Worm (Caenorhabditis elegans) whole organism, L1 larva: ENCODE measurements around the gene R08D7.4.
"Not testable (repeated sequence)": the region's sequence is repeated elsewhere in the genome, so short reads cannot be mapped to it uniquely, and the experiment has no call there.

ENCODE experiments used
- C04F5.9 ChIP-seq: sonication (generic microtip); optimal IDR thresholded peaks from 2 replicates; lab custom pipeline; 2016; ENCODE audit warnings: missing genetic modification characterization, missing compliant biosample characterization
- C16A3.4 ChIP-seq: fragments of 150-350 bp; optimal IDR thresholded peaks from 2 replicates; lab custom pipeline; 2014; ENCODE audit warnings: missing biosample characterization, missing genetic modification characterization
- C34B4.2 ChIP-seq: sonication (generic microtip); optimal IDR thresholded peaks from 2 replicates; lab custom pipeline; 2017; ENCODE audit warnings: mild to moderate bottlenecking, missing genetic modification characterization, missing compliant biosample characterization
- F16B12.6 ChIP-seq: fragments of 150-350 bp; optimal IDR thresholded peaks from 2 replicates; lab custom pipeline; 2014; ENCODE audit warnings: missing biosample characterization, missing genetic modification characterization
- alr-1 ChIP-seq: fragments of 200-800 bp; sonication (Bioruptor generic); optimal IDR thresholded peaks from 2 replicates; lab custom pipeline; 2018; ENCODE audit warnings: borderline replicate concordance, mild to moderate bottlenecking, missing genetic modification characterization, missing compliant biosample characterization
- ceh-63 ChIP-seq: fragments of 200-800 bp; sonication (Bioruptor generic); optimal IDR thresholded peaks from 2 replicates; lab custom pipeline; 2018; ENCODE audit warnings: mild to moderate bottlenecking, missing genetic modification characterization, missing compliant biosample characterization
- ceh-82 ChIP-seq, 3 experiments: fragments of 150-350 bp in 1 of 3; sonication (generic microtip) in 2 of 3; optimal IDR thresholded peaks; 2 replicates each; lab custom pipeline; 2014 to 2017; ENCODE audit warnings: missing biosample characterization in 3 of 3, missing genetic modification characterization in 3 of 3
- ceh-90 ChIP-seq: sonication (generic microtip); optimal IDR thresholded peaks from 2 replicates; lab custom pipeline; 2016; ENCODE audit warnings: missing genetic modification characterization, missing compliant biosample characterization
- dsc-1 ChIP-seq: sonication (generic microtip); optimal IDR thresholded peaks from 2 replicates; lab custom pipeline; 2016; ENCODE audit warnings: mild to moderate bottlenecking, missing genetic modification characterization, missing compliant biosample characterization
- efl-1 ChIP-seq, 4 experiments: fragments of 150-350 bp; optimal IDR thresholded peaks in 3 of 4; peaks in 1 of 4; 1 replicate in 1 of 4; 2 replicates in 3 of 4; lab custom pipeline; 2014; ENCODE audit warnings: missing biosample characterization in 2 of 4, missing genetic modification characterization in 2 of 4, missing genetic modification reagents in 2 of 4
- efl-3 ChIP-seq: fragments of 200-800 bp; sonication (Bioruptor generic); optimal IDR thresholded peaks from 2 replicates; lab custom pipeline; 2018; ENCODE audit warnings: mild to moderate bottlenecking, missing genetic modification characterization, missing compliant biosample characterization
- egl-13 ChIP-seq: sonication (generic microtip); optimal IDR thresholded peaks from 2 replicates; lab custom pipeline; 2016; ENCODE audit warnings: missing genotype, missing genetic modification reagents, missing genetic modification characterization, missing compliant biosample characterization
- elt-2 ChIP-seq: sonication (generic microtip); optimal IDR thresholded peaks from 2 replicates; lab custom pipeline; 2016; ENCODE audit warnings: missing genetic modification characterization, mild to moderate bottlenecking, inconsistent platforms, missing compliant biosample characterization, missing genetic modification reagents
- ets-5 ChIP-seq: fragments of 200-800 bp; sonication (Bioruptor generic); IDR thresholded peaks from 2 replicates; pipeline ENCODE4 v1.3.6; 2022; ENCODE audit warnings: missing genetic modification characterization, missing compliant biosample characterization
- fkh-10 ChIP-seq: sonication (generic microtip); optimal IDR thresholded peaks from 2 replicates; lab custom pipeline; 2017; ENCODE audit warnings: missing biosample characterization, missing genetic modification reagents, missing genetic modification characterization
- fkh-4 ChIP-seq: sonication (generic microtip); optimal IDR thresholded peaks from 2 replicates; lab custom pipeline; 2016; ENCODE audit warnings: missing compliant biosample characterization, missing genetic modification characterization, borderline replicate concordance
- grh-1 ChIP-seq: fragments of 200-800 bp; sonication (Bioruptor generic); IDR thresholded peaks from 2 replicates; pipeline ENCODE4 v1.3.6; 2022; ENCODE audit warnings: missing genetic modification reagents, missing genetic modification characterization, missing compliant biosample characterization
- hlh-4 ChIP-seq: sonication (generic microtip); optimal IDR thresholded peaks from 2 replicates; lab custom pipeline; 2016; ENCODE audit warnings: mild to moderate bottlenecking, missing genetic modification characterization, missing compliant biosample characterization
- irx-1 ChIP-seq: sonication (generic microtip); optimal IDR thresholded peaks from 2 replicates; lab custom pipeline; 2016; ENCODE audit warnings: missing genetic modification characterization, missing compliant biosample characterization
- lin-14 ChIP-seq: fragments of 200-800 bp; sonication (Bioruptor generic); optimal IDR thresholded peaks from 2 replicates; lab custom pipeline; 2018; ENCODE audit warnings: mild to moderate bottlenecking, missing genetic modification characterization, moderate library complexity, missing compliant biosample characterization
- lin-15B ChIP-seq: fragments of 150-350 bp; sonication (generic microtip); optimal IDR thresholded peaks from 3 replicates; lab custom pipeline; 2014; ENCODE audit warnings: missing biosample characterization, missing genetic modification characterization
- lin-35 ChIP-seq, 2 experiments: fragments of 150-350 bp; optimal IDR thresholded peaks; 2 replicates each; lab custom pipeline; 2014; ENCODE audit warnings: missing biosample characterization in 2 of 2, missing genetic modification characterization in 2 of 2, missing genetic modification reagents in 2 of 2
- lsy-2 ChIP-seq, 2 experiments: fragments of 150-350 bp; optimal IDR thresholded peaks; 2 replicates each; lab custom pipeline; 2014; ENCODE audit warnings: missing biosample characterization in 2 of 2, missing genetic modification characterization in 2 of 2
- mab-9 ChIP-seq: fragments of 200-800 bp; sonication (Bioruptor generic); IDR thresholded peaks from 2 replicates; pipeline ENCODE4 v1.3.6; 2022; ENCODE audit warnings: missing genetic modification reagents, missing genetic modification characterization, missing compliant biosample characterization
- mef-2 ChIP-seq: fragments of 150-350 bp; optimal IDR thresholded peaks from 2 replicates; lab custom pipeline; 2014; ENCODE audit warnings: missing biosample characterization, missing genetic modification characterization
- nhr-12 ChIP-seq: sonication (generic microtip); optimal IDR thresholded peaks from 2 replicates; lab custom pipeline; 2017; ENCODE audit warnings: missing biosample characterization, missing genetic modification characterization
- nhr-19 ChIP-seq: fragments of 200-800 bp; sonication (Bioruptor generic); conservative IDR thresholded peaks from 2 replicates; pipeline ENCODE4 v1.3.6; 2022; ENCODE audit warnings: missing genetic modification characterization, missing compliant biosample characterization
- nhr-237 ChIP-seq: fragments of 150-350 bp; optimal IDR thresholded peaks from 2 replicates; lab custom pipeline; 2014; ENCODE audit warnings: missing biosample characterization, missing genetic modification characterization
- nhr-71 ChIP-seq: sonication (generic microtip); optimal IDR thresholded peaks from 2 replicates; lab custom pipeline; 2016; ENCODE audit warnings: mild to moderate bottlenecking, missing genetic modification characterization, moderate library complexity, missing compliant biosample characterization
- nhr-90 ChIP-seq: sonication (generic microtip); optimal IDR thresholded peaks from 2 replicates; lab custom pipeline; 2016; ENCODE audit warnings: mild to moderate bottlenecking, missing genetic modification characterization, missing compliant biosample characterization; ENCODE audit not compliant: poor library complexity
- rnt-1 ChIP-seq: sonication (generic microtip); optimal IDR thresholded peaks from 2 replicates; lab custom pipeline; 2016; ENCODE audit warnings: mild to moderate bottlenecking, missing genetic modification characterization, moderate library complexity, missing compliant biosample characterization
- skn-1 ChIP-seq: fragments of 150-350 bp; optimal IDR thresholded peaks from 2 replicates; lab custom pipeline; 2014; ENCODE audit warnings: missing biosample characterization, missing genetic modification characterization
- snpc-4 ChIP-seq: fragments of 150-350 bp; optimal IDR thresholded peaks from 2 replicates; lab custom pipeline; 2014; ENCODE audit warnings: missing biosample characterization, missing genetic modification characterization
- sox-4 ChIP-seq: sonication (generic microtip); optimal IDR thresholded peaks from 2 replicates; lab custom pipeline; 2016; ENCODE audit warnings: missing genetic modification characterization, missing compliant biosample characterization
- swsn-7 ChIP-seq: sonication (generic microtip); optimal IDR thresholded peaks from 2 replicates; lab custom pipeline; 2016; ENCODE audit warnings: missing genetic modification characterization, missing compliant biosample characterization
- tbx-2 ChIP-seq: sonication (generic microtip); optimal IDR thresholded peaks from 2 replicates; lab custom pipeline; 2016; ENCODE audit warnings: missing genetic modification characterization, missing compliant biosample characterization
- tlp-1 ChIP-seq: fragments of 150-350 bp; optimal IDR thresholded peaks from 2 replicates; lab custom pipeline; 2014; ENCODE audit warnings: missing biosample characterization, missing genetic modification characterization
- unc-86 ChIP-seq: sonication (generic microtip); optimal IDR thresholded peaks from 2 replicates; lab custom pipeline; 2016; ENCODE audit warnings: missing genetic modification characterization, missing compliant biosample characterization
- zag-1 ChIP-seq: fragments of 150-350 bp; optimal IDR thresholded peaks from 2 replicates; lab custom pipeline; 2014; ENCODE audit warnings: missing biosample characterization, missing genetic modification characterization

R08D7.4 gene

ce11 chrIII:9005905-9006372 is 34.2 kb downstream of the R08D7.4 start, which contains the start of gene rab-6.1:
Gene rab-6.1 (minus strand): TSS chrIII:9005955.
- not testable (repeated sequence) for TF ChIP-seq irx-1 (tag; lab: Kevin White, UChicago); ceh-90; nhr-237 (tag; lab: Kevin White, UChicago)

- TF ChIP-seq ceh-82 (tag; optimal IDR thresholded peaks at IDR 0.05; lab: Kevin White, UChicago) (no peak), lin-14 (GFP tag; lab: Kevin White, UChicago) (peak; percentile 70), elt-2 (peak; percentile 59), fkh-10 (GFP tag; lab: Kevin White, UChicago) (no peak), lsy-2 (tag; optimal IDR thresholded peaks at IDR 0.05; lab: Kevin White, UChicago) (peak in 1 of 2 experiments; percentile 21), C16A3.4 (peak; percentile 3), rnt-1 (tag; lab: Kevin White, UChicago) (peak; percentile 30)
Observed at ce11 chrIII:9007183-9007582, 35.5 kb downstream of the R08D7.4 start.

ce11 chrIII:9010047-9010446 is 38.4 kb downstream of the R08D7.4 start, which contains the start of gene F59B2.8:
Gene F59B2.8 (minus strand): TSS chrIII:9010197.
- no peak for TF ChIP-seq nhr-71 (tag; lab: Kevin White, UChicago)
- no peak for TF ChIP-seq skn-1 (tag; lab: Kevin White, UChicago)
- TF ChIP-seq tlp-1 (tag; lab: Kevin White, UChicago) = no peak
- TF ChIP-seq lin-14 (GFP tag; lab: Kevin White, UChicago) = no peak
- TF ChIP-seq alr-1 (tag; lab: Kevin White, UChicago) = no peak
- TF ChIP-seq C16A3.4 = no peak
- TF ChIP-seq C34B4.2 (tag; lab: Kevin White, UChicago) = no peak
- TF ChIP-seq sox-4 (tag; lab: Kevin White, UChicago) = no peak
- no peak for TF ChIP-seq ceh-63 (GFP tag; lab: Kevin White, UChicago)
- no peak for TF ChIP-seq nhr-90 (tag; lab: Kevin White, UChicago)
- TF ChIP-seq swsn-7 (tag; lab: Kevin White, UChicago) = no peak
- TF ChIP-seq irx-1 (tag; lab: Kevin White, UChicago) = no peak
- no peak for TF ChIP-seq tbx-2
- TF ChIP-seq dsc-1 (tag; lab: Kevin White, UChicago) = no peak
- TF ChIP-seq grh-1 (GFP tag; lab: Robert Waterston, UW) = no peak
- no peak for TF ChIP-seq mef-2 (tag; lab: Kevin White, UChicago)
- TF ChIP-seq lin-35 (GFP tag; optimal IDR thresholded peaks at IDR 0.05; lab: Kevin White, UChicago) = no peak
- TF ChIP-seq fkh-4 = no peak

- TF ChIP-seq C04F5.9 (tag; lab: Kevin White, UChicago) = no peak
- no peak for TF ChIP-seq F16B12.6 (tag; lab: Kevin White, UChicago)
- no peak for TF ChIP-seq lin-15B (tag; lab: Kevin White, UChicago)
- no peak for TF ChIP-seq hlh-4 (tag; lab: Kevin White, UChicago)
- no peak for TF ChIP-seq dsc-1 (tag; lab: Kevin White, UChicago)
- TF ChIP-seq sox-4 (tag; lab: Kevin White, UChicago) = no peak
- TF ChIP-seq ets-5 = no peak
- TF ChIP-seq unc-86 (tag; lab: Kevin White, UChicago) = no peak
- no peak for TF ChIP-seq snpc-4 (tag; lab: Kevin White, UChicago)
- TF ChIP-seq nhr-237 (tag; lab: Kevin White, UChicago) = no peak
- no peak for TF ChIP-seq zag-1 (tag; lab: Kevin White, UChicago)
- no peak for TF ChIP-seq egl-13
- TF ChIP-seq swsn-7 (tag; lab: Kevin White, UChicago) = no peak
- TF ChIP-seq nhr-19 (GFP tag; lab: Robert Waterston, UW) = no peak
- no peak for TF ChIP-seq efl-1 (optimal IDR thresholded peaks at IDR 0.05; lab: Kevin White, UChicago)
- no peak for TF ChIP-seq efl-1 (GFP tag; optimal IDR thresholded peaks at IDR 0.05 in 1 of 2; lab: Kevin White, UChicago)
- no peak for TF ChIP-seq elt-2
- no peak for TF ChIP-seq nhr-12 (tag; lab: Kevin White, UChicago)
- no peak for TF ChIP-seq efl-3 (GFP tag; lab: Kevin White, UChicago)
- no peak for TF ChIP-seq mab-9
- TF ChIP-seq, all 84 proteins: peak for 0
Observed at ce11 chrIII:9012309-9012708, 40.6 kb downstream of the R08D7.4 start, which contains the start of gene F59B2.9. Gene F59B2.9 (minus strand): TSS chrIII:9012409.
